Worm (Caenorhabditis elegans): ENCODE results near the gene cut-6.

The cut-6 gene

ce11 chrIII:10911160-10911559 lies at the start of gene cut-6:
TSS of gene cut-6 (plus strand) at chrIII:10911460.
- TF ChIP-seq ceh-36 (tag; optimal IDR thresholded peaks at IDR 0.05) (no peak), tbx-37 (GFP tag; conservative IDR thresholded peaks at IDR 0.05) (no peak), hmg-4 (GFP tag; optimal IDR thresholded peaks at IDR 0.05) (no peak), tra-4 (tag; optimal IDR thresholded peaks at IDR 0.05) (no peak), ceh-13 (GFP tag; optimal IDR thresholded peaks at IDR 0.05) (no peak), ets-7 (tag; optimal IDR thresholded peaks at IDR 0.05) (no peak)

ce11 chrIII:10867086-10867485 lies 44.2 kb upstream of the cut-6 start:
- 0 out of 2 replicates have a peak, but pooled peaks have one; percentile 12 for TF ChIP-seq pes-1 (GFP tag; IDR thresholded peaks at IDR 0.05)
- TF ChIP-seq ceh-13 (GFP tag; optimal IDR thresholded peaks at IDR 0.05): no peak
- no peak for TF ChIP-seq ets-7 (tag; optimal IDR thresholded peaks at IDR 0.05)
- TF ChIP-seq hmbx-1 (tag; optimal IDR thresholded peaks at IDR 0.05): no peak
- TF ChIP-seq ceh-36 (tag; optimal IDR thresholded peaks at IDR 0.05): no peak
- no peak for TF ChIP-seq scrt-1 (GFP tag; IDR thresholded peaks at IDR 0.05)

ce11 chrIII:10868653-10869392 lies 42.4 kb upstream of the cut-6 start, which contains the start of the genes cey-4 and vps-50:
TSS of gene cey-4 (minus strand) at chrIII:10868703.
TSS of gene vps-50 (plus strand) at chrIII:10869193.
- TF ChIP-seq sea-1 (GFP tag; conservative IDR thresholded peaks at IDR 0.05): no peak
- TF ChIP-seq tra-4 (tag; optimal IDR thresholded peaks at IDR 0.05): no peak
- TF ChIP-seq F13C5.2 (tag; optimal IDR thresholded peaks at IDR 0.05): peak; percentile 61

ce11 chrIII:10869595-10869994 lies 41.7 kb upstream of the cut-6 start:
- TF ChIP-seq tra-4 (tag; optimal IDR thresholded peaks at IDR 0.05): no peak
- TF ChIP-seq hnd-1 (tag; optimal IDR thresholded peaks at IDR 0.05): no peak
- no peak for TF ChIP-seq tbx-11 (GFP tag; IDR thresholded peaks at IDR 0.05)
- no peak for TF ChIP-seq hmbx-1 (tag; optimal IDR thresholded peaks at IDR 0.05)
- TF ChIP-seq hmg-4 (GFP tag; optimal IDR thresholded peaks at IDR 0.05): no peak
- TF ChIP-seq tbx-37 (GFP tag; conservative IDR thresholded peaks at IDR 0.05): no peak
- TF ChIP-seq ceh-13 (GFP tag; optimal IDR thresholded peaks at IDR 0.05): no peak
- no peak for TF ChIP-seq pes-1 (GFP tag; IDR thresholded peaks at IDR 0.05)
- TF ChIP-seq B0310.2 (tag; optimal IDR thresholded peaks at IDR 0.05): no peak
- TF ChIP-seq scrt-1 (GFP tag; IDR thresholded peaks at IDR 0.05): no peak
- TF ChIP-seq sea-1 (GFP tag; conservative IDR thresholded peaks at IDR 0.05): no peak
- no peak for TF ChIP-seq ceh-36 (tag; optimal IDR thresholded peaks at IDR 0.05)
- no peak for TF ChIP-seq F13C5.2 (tag; optimal IDR thresholded peaks at IDR 0.05)
- no peak for TF ChIP-seq aly-1 (tag; optimal IDR thresholded peaks at IDR 0.05)
- TF ChIP-seq ets-7 (tag; optimal IDR thresholded peaks at IDR 0.05): no peak
- TF ChIP-seq flt-1 (GFP tag; IDR thresholded peaks at IDR 0.05): no peak
- TF ChIP-seq ama-1 (optimal IDR thresholded peaks at IDR 0.05): no peak

- no peak for TF ChIP-seq ceh-13 (GFP tag; optimal IDR thresholded peaks at IDR 0.05)
- TF ChIP-seq B0310.2 (tag; optimal IDR thresholded peaks at IDR 0.05): no peak
- no peak for TF ChIP-seq F13C5.2 (tag; optimal IDR thresholded peaks at IDR 0.05)
- no peak for TF ChIP-seq sea-1 (GFP tag; conservative IDR thresholded peaks at IDR 0.05)
- TF ChIP-seq hmbx-1 (tag; optimal IDR thresholded peaks at IDR 0.05): no peak
- no peak for TF ChIP-seq pes-1 (GFP tag; IDR thresholded peaks at IDR 0.05)
Measured at ce11 chrIII:10870161-10870560, 41.1 kb upstream of the cut-6 start.

DNA sequence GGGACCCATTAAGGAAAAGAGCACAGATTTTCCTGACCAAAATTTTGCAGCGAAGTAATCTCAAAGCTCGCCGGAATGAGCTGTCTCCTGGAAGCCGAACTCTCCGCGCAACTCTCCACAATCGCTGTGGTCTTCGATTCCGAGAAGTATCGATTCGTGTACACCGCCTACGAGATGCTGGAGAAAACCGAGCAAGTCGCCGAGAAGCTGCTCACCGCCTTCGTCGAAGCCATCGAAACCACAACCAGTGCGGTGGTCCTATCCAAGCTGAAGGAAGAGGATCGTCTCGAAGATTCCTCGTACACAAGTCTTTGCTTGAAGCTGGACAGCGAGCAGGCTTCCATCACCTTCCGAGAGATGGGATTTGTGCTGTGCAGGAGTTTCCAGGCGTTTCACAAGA lies 40.4 kb upstream of the cut-6 start:
- TF ChIP-seq hmg-4 (GFP tag; optimal IDR thresholded peaks at IDR 0.05) (no peak), B0310.2 (tag; optimal IDR thresholded peaks at IDR 0.05) (no peak), aly-1 (tag; optimal IDR thresholded peaks at IDR 0.05) (no peak), pes-1 (GFP tag; IDR thresholded peaks at IDR 0.05) (no peak), tbx-11 (GFP tag; IDR thresholded peaks at IDR 0.05) (no peak), ets-7 (tag; optimal IDR thresholded peaks at IDR 0.05) (no peak), ceh-13 (GFP tag; optimal IDR thresholded peaks at IDR 0.05) (no peak)

- TF ChIP-seq ceh-36 (tag; optimal IDR thresholded peaks at IDR 0.05) (no peak), tbx-11 (GFP tag; IDR thresholded peaks at IDR 0.05) (no peak), B0310.2 (tag; optimal IDR thresholded peaks at IDR 0.05) (no peak), ama-1 (optimal IDR thresholded peaks at IDR 0.05) (no peak), ceh-13 (GFP tag; optimal IDR thresholded peaks at IDR 0.05) (no peak), flt-1 (GFP tag; IDR thresholded peaks at IDR 0.05) (no peak), hmbx-1 (tag; optimal IDR thresholded peaks at IDR 0.05) (no peak), F13C5.2 (tag; optimal IDR thresholded peaks at IDR 0.05) (no peak), scrt-1 (GFP tag; IDR thresholded peaks at IDR 0.05) (no peak), pes-1 (GFP tag; IDR thresholded peaks at IDR 0.05) (no peak), aly-1 (tag; optimal IDR thresholded peaks at IDR 0.05) (no peak), sea-1 (GFP tag; conservative IDR thresholded peaks at IDR 0.05) (no peak), hmg-4 (GFP tag; optimal IDR thresholded peaks at IDR 0.05) (no peak), tbx-37 (GFP tag; conservative IDR thresholded peaks at IDR 0.05) (no peak), ets-7 (tag; optimal IDR thresholded peaks at IDR 0.05) (no peak), tra-4 (tag; optimal IDR thresholded peaks at IDR 0.05) (no peak), hnd-1 (tag; optimal IDR thresholded peaks at IDR 0.05) (no peak)
Measured at ce11 chrIII:10875132-10875531, 36.1 kb upstream of the cut-6 start, which contains the start of gene C44B9.2. TSS of gene C44B9.2 (plus strand) at chrIII:10875432.

DNA sequence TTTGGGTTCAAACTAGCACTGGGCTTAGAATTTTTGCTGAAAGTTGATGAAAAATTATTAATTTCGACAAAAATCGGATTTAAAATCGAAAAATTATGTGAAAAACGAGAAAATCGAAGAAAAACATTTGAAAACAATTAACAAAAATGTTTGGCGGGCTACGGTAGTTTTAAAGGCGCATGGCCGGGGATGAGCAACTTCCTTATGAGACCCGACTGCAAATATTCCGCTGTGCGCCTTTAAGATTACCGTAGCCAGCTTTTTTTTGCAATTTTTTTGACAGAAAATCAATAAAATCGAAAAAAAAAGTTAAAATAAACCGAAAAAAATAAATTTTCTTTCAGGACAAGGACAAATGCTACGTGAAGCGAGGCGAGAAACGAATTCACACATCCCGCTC lies 33.7 kb upstream of the cut-6 start:
- TF ChIP-seq aly-1 (tag; optimal IDR thresholded peaks at IDR 0.05) (no peak), sea-1 (GFP tag; conservative IDR thresholded peaks at IDR 0.05) (no peak), pes-1 (GFP tag; IDR thresholded peaks at IDR 0.05) (no peak), scrt-1 (GFP tag; IDR thresholded peaks at IDR 0.05) (no peak), B0310.2 (tag; optimal IDR thresholded peaks at IDR 0.05) (no peak), ets-7 (tag; optimal IDR thresholded peaks at IDR 0.05) (no peak), tra-4 (tag; optimal IDR thresholded peaks at IDR 0.05) (no peak), ama-1 (optimal IDR thresholded peaks at IDR 0.05) (no peak), hnd-1 (tag; optimal IDR thresholded peaks at IDR 0.05) (no peak), ceh-13 (GFP tag; optimal IDR thresholded peaks at IDR 0.05) (no peak), hmbx-1 (tag; optimal IDR thresholded peaks at IDR 0.05) (no peak), F13C5.2 (tag; optimal IDR thresholded peaks at IDR 0.05) (no peak), tbx-11 (GFP tag; IDR thresholded peaks at IDR 0.05) (no peak), tbx-37 (GFP tag; conservative IDR thresholded peaks at IDR 0.05) (no peak), flt-1 (GFP tag; IDR thresholded peaks at IDR 0.05) (no peak), ceh-36 (tag; optimal IDR thresholded peaks at IDR 0.05) (no peak), hmg-4 (GFP tag; optimal IDR thresholded peaks at IDR 0.05) (no peak)

Data from whole organism, early embryonic.